Worm (Caenorhabditis elegans) whole organism, L4 larva: ENCODE measurements around the gene nsph-1.1.

Experiments
- ama-1 ChIP-seq: fragments of 150-350 bp; optimal IDR thresholded peaks from 2 replicates; lab custom pipeline; 2014; ENCODE audit warnings: inconsistent platforms, mixed read lengths
- egl-27 ChIP-seq: sonication (generic microtip); optimal IDR thresholded peaks from 3 replicates; lab custom pipeline; 2017; ENCODE audit warnings: missing biosample characterization, missing genetic modification reagents, missing genetic modification characterization
- jun-1 ChIP-seq: fragments of 150-350 bp; optimal IDR thresholded peaks from 2 replicates; lab custom pipeline; 2014; ENCODE audit warnings: missing biosample characterization, missing genetic modification reagents, missing genetic modification characterization
- lin-29 ChIP-seq: fragments of 200-800 bp; sonication (Bioruptor generic); IDR thresholded peaks from 2 replicates; pipeline ENCODE4 v1.3.6; 2022; ENCODE audit warnings: missing genetic modification reagents, missing genetic modification characterization, missing compliant biosample characterization
- lin-39 ChIP-seq: fragments of 150-350 bp; optimal IDR thresholded peaks from 2 replicates; lab custom pipeline; 2014; ENCODE audit warnings: missing biosample characterization, missing genetic modification reagents, missing genetic modification characterization
- lsy-2 ChIP-seq, 2 experiments: fragments of 150-350 bp in 1 of 2; sonication (generic microtip) in 1 of 2; optimal IDR thresholded peaks; 2 replicates each; lab custom pipeline; 2014 to 2017; ENCODE audit warnings: missing biosample characterization in 2 of 2, missing genetic modification characterization in 2 of 2
- nhr-11 ChIP-seq: fragments of 150-350 bp; optimal IDR thresholded peaks from 2 replicates; lab custom pipeline; 2014; ENCODE audit warnings: missing biosample characterization, missing genetic modification characterization
- snpc-1.2 ChIP-seq: fragments of 200-800 bp; sonication (Bioruptor generic); IDR thresholded peaks from 2 replicates; pipeline ENCODE4 v1.3.6; 2022; ENCODE audit warnings: missing genetic modification reagents, missing genetic modification characterization, missing compliant biosample characterization
- unc-130 ChIP-seq: sonication (generic microtip); optimal IDR thresholded peaks from 2 replicates; lab custom pipeline; 2016; ENCODE audit warnings: missing genetic modification reagents, missing genetic modification characterization, missing compliant biosample characterization

DNA sequence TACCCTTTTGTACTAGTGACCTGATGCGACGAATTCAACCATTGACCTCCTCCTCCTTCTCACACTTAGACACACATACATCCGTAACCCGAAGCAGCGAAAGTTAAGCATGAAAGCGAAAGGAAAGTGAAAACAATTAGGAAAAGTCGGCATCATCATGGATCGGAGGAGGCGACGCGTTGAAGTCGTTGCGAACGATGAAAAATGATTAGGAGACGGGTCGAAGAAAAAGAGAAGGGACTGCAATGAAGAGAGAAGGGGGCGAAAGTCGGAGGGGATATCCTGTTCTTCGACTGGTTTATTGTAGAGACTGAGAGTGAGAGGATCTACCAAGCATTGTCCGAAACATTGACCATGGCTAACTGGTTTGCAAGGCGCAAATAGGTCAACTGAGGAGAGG, 15.5 kb upstream of the nsph-1.1 start:
- TF ChIP-seq nhr-11 (tag; lab: Kevin White, UChicago) = no peak
- no peak for TF ChIP-seq jun-1
- TF ChIP-seq ama-1 = no peak
- no peak for TF ChIP-seq unc-130
- TF ChIP-seq egl-27 (tag; lab: Kevin White, UChicago) = no peak
- TF ChIP-seq lin-29 (GFP tag; lab: Robert Waterston, UW) = no peak
- no peak for TF ChIP-seq snpc-1.2 (GFP tag; lab: Robert Waterston, UW)
- TF ChIP-seq lsy-2 (tag; optimal IDR thresholded peaks at IDR 0.05; lab: Kevin White, UChicago) = no peak
- no peak for TF ChIP-seq lin-39 (tag; lab: Kevin White, UChicago)
